Worm (Caenorhabditis elegans): ENCODE data around the gene fat-5.

ce11 chrV:17694260-17694659 lies 30.5 kb upstream of the fat-5 start:
- TF ChIP-seq nhr-237 (tag; optimal IDR thresholded peaks at IDR 0.05) (no peak), nhr-12 (tag; optimal IDR thresholded peaks at IDR 0.05) (no peak), mep-1 (tag; optimal IDR thresholded peaks at IDR 0.05) (no peak), lin-32 (GFP tag; optimal IDR thresholded peaks at IDR 0.05) (no peak), elt-3 (tag; optimal IDR thresholded peaks at IDR 0.05) (no peak)

Data from whole organism, mixed stage, embryonic.